Fruit fly (Drosophila melanogaster) whole organism, embryonic: Measurements from ENCODE around the gene Z600.

Experiments
- BtbVII ChIP-seq: fragments of 200-800 bp; sonication (Bioruptor generic); optimal IDR thresholded peaks from 3 replicates; lab custom pipeline; 2017; ENCODE audit warnings: missing biosample characterization, mild to moderate bottlenecking, missing genetic modification characterization
- CG14441 ChIP-seq: fragments of 200-800 bp; sonication (Bioruptor generic); IDR thresholded peaks from 2 replicates; pipeline ENCODE4 v1.3.6; 2022; ENCODE audit warnings: missing biosample characterization, missing genetic modification characterization
- CG17802 ChIP-seq: fragments of 200-800 bp; sonication (Bioruptor generic); optimal IDR thresholded peaks from 2 replicates; lab custom pipeline; 2018; ENCODE audit warnings: missing biosample characterization, mild to moderate bottlenecking, missing genetic modification characterization, moderate library complexity
- CG18599 ChIP-seq: fragments of 200-800 bp; sonication (Bioruptor generic); optimal IDR thresholded peaks from 3 replicates; lab custom pipeline; 2017; ENCODE audit warnings: missing biosample characterization, missing genetic modification characterization, mild to moderate bottlenecking, moderate library complexity, missing genetic modification reagents
- CG2199 ChIP-seq: fragments of 200-800 bp; sonication (Bioruptor generic); IDR thresholded peaks from 3 replicates; pipeline ENCODE4 v1.3.6; 2022; ENCODE audit warnings: missing biosample characterization, missing genetic modification characterization
- CG3163 ChIP-seq: fragments of 200-800 bp; sonication (Bioruptor generic); optimal IDR thresholded peaks from 3 replicates; lab custom pipeline; 2016; ENCODE audit warnings: missing biosample characterization, missing genetic modification characterization
- CG4707 ChIP-seq: fragments of 200-800 bp; sonication (Bioruptor generic); optimal IDR thresholded peaks from 2 replicates; lab custom pipeline; 2018; ENCODE audit warnings: missing biosample characterization, mild to moderate bottlenecking, missing genetic modification characterization, moderate library complexity
- CG6689 ChIP-seq: fragments of 200-800 bp; sonication (Bioruptor generic); IDR thresholded peaks from 2 replicates; pipeline ENCODE4 v1.3.6; 2022; ENCODE audit warnings: missing biosample characterization, missing genetic modification characterization
- CG6791 ChIP-seq: fragments of 200-800 bp; sonication (Bioruptor generic); IDR thresholded peaks from 3 replicates; pipeline ENCODE4 v1.3.6; 2022; ENCODE audit warnings: missing biosample characterization, missing genetic modification characterization; ENCODE audit not compliant: partially characterized antibody
- CG9437 ChIP-seq: fragments of 200-800 bp; sonication (Bioruptor generic); optimal IDR thresholded peaks from 2 replicates; lab custom pipeline; 2018; ENCODE audit warnings: missing biosample characterization, mild to moderate bottlenecking, missing genetic modification characterization
- Chrac-16 ChIP-seq: fragments of 200-800 bp; sonication (Bioruptor generic); optimal IDR thresholded peaks from 3 replicates; lab custom pipeline; 2016; ENCODE audit warnings: missing biosample characterization, missing genetic modification characterization
- Dll ChIP-seq: fragments of 200-800 bp; sonication (Bioruptor generic); IDR thresholded peaks from 4 replicates; pipeline ENCODE4 v1.3.6; 2022; ENCODE audit warnings: missing biosample characterization, missing genetic modification characterization; ENCODE audit not compliant: partially characterized antibody
- Doc3 ChIP-seq: fragments of 200-800 bp; sonication (Bioruptor generic); IDR thresholded peaks from 3 replicates; pipeline ENCODE4 v1.3.6; 2022; ENCODE audit warnings: missing biosample characterization, missing genetic modification characterization; ENCODE audit not compliant: partially characterized antibody
- Dref ChIP-seq: fragments of 200-800 bp; sonication (Bioruptor generic); IDR thresholded peaks from 2 replicates; pipeline ENCODE4 v1.3.6; 2022; ENCODE audit warnings: missing biosample characterization, missing genetic modification characterization
- Fer3 ChIP-seq: fragments of 200-800 bp; sonication (Bioruptor generic); optimal IDR thresholded peaks from 2 replicates; lab custom pipeline; 2018; ENCODE audit warnings: missing biosample characterization, mild to moderate bottlenecking, missing genetic modification characterization, moderate library complexity
- H15 ChIP-seq: fragments of 200-800 bp; sonication (Bioruptor generic); IDR thresholded peaks from 3 replicates; pipeline ENCODE4 v1.3.6; 2022; ENCODE audit warnings: missing biosample characterization, missing genetic modification characterization
- Hr78 ChIP-seq, 2 experiments: fragments of 200-800 bp in 1 of 2; fragments of >200 bp in 1 of 2; sonication (Bioruptor generic) in 1 of 2; optimal IDR thresholded peaks; 2 replicates each; lab custom pipeline; 2017 to 2019; ENCODE audit warnings: missing biosample characterization in 2 of 2, missing genetic modification characterization in 2 of 2, mild to moderate bottlenecking in 1 of 2, moderate library complexity in 1 of 2
- Lhr ChIP-seq: fragments of 200-800 bp; sonication (Bioruptor generic); optimal IDR thresholded peaks from 3 replicates; lab custom pipeline; 2017; ENCODE audit warnings: mild to moderate bottlenecking, missing biosample characterization, missing genetic modification reagents, missing genetic modification characterization
- Mad ChIP-seq: fragments of 200-800 bp; sonication (Bioruptor generic); optimal IDR thresholded peaks from 2 replicates; lab custom pipeline; 2016; ENCODE audit warnings: missing biosample characterization, missing genetic modification characterization
- Opbp ChIP-seq: fragments of 200-800 bp; sonication (Bioruptor generic); IDR thresholded peaks from 3 replicates; pipeline ENCODE4 v1.3.6; 2022; ENCODE audit warnings: missing biosample characterization, missing genetic modification characterization; ENCODE audit not compliant: partially characterized antibody
- Pdp1 ChIP-seq, 2 experiments: fragments of 200-800 bp; sonication (Bioruptor generic); optimal IDR thresholded peaks; 3 replicates each; lab custom pipeline; 2016; ENCODE audit warnings: missing biosample characterization in 2 of 2, missing genetic modification characterization in 2 of 2, mild to moderate bottlenecking in 1 of 2, moderate library complexity in 1 of 2
- Ravus ChIP-seq: fragments of 200-800 bp; sonication (Bioruptor generic); IDR thresholded peaks from 2 replicates; pipeline ENCODE4 v1.3.6; 2022; ENCODE audit warnings: missing biosample characterization, missing genetic modification characterization
- Rx ChIP-seq: fragments of 200-800 bp; sonication (Bioruptor generic); IDR thresholded peaks from 2 replicates; pipeline ENCODE4 v1.3.6; 2022; ENCODE audit warnings: missing biosample characterization, missing genetic modification characterization
- Trl ChIP-seq, 3 experiments: fragments of >200 bp in 2 of 3; fragments of 200-800 bp in 1 of 3; sonication (Bioruptor generic) in 1 of 3; optimal IDR thresholded peaks; 2 replicates in 1 of 3; 3 replicates in 2 of 3; lab custom pipeline; 2016 to 2017; ENCODE audit warnings: missing biosample characterization in 1 of 3, missing genetic modification characterization in 1 of 3
- Xrp1 ChIP-seq: fragments of 200-800 bp; sonication (Bioruptor generic); IDR thresholded peaks from 2 replicates; pipeline ENCODE4 v1.3.6; 2022; ENCODE audit warnings: missing biosample characterization, missing genetic modification characterization
- al ChIP-seq: fragments of 200-800 bp; sonication (Bioruptor generic); IDR thresholded peaks from 2 replicates; pipeline ENCODE4 v1.3.6; 2022; ENCODE audit warnings: missing biosample characterization, missing genetic modification characterization
- bbx ChIP-seq: fragments of 200-800 bp; sonication (Bioruptor generic); IDR thresholded peaks from 2 replicates; pipeline ENCODE4 v1.3.6; 2022; ENCODE audit warnings: missing biosample characterization, missing genetic modification characterization; ENCODE audit not compliant: partially characterized antibody
- bcd ChIP-seq: fragments of 200-800 bp; sonication (Bioruptor generic); optimal IDR thresholded peaks from 2 replicates; lab custom pipeline; 2017; ENCODE audit warnings: missing biosample characterization, mild to moderate bottlenecking, missing genetic modification characterization
- cg ChIP-seq: fragments of 200-800 bp; sonication (Bioruptor generic); optimal IDR thresholded peaks from 3 replicates; lab custom pipeline; 2019; ENCODE audit warnings: missing biosample characterization, mild to moderate bottlenecking, missing genetic modification characterization, moderate library complexity
- chinmo ChIP-seq: fragments of 200-800 bp; sonication (Bioruptor generic); IDR thresholded peaks from 4 replicates; pipeline ENCODE4 v1.3.6; 2022; ENCODE audit warnings: missing biosample characterization, missing genetic modification characterization; ENCODE audit not compliant: partially characterized antibody
- cwo ChIP-seq: fragments of 200-800 bp; sonication (Bioruptor generic); optimal IDR thresholded peaks from 3 replicates; lab custom pipeline; 2017; ENCODE audit warnings: missing biosample characterization, missing genetic modification characterization, mild to moderate bottlenecking, moderate library complexity, missing genetic modification reagents
- en ChIP-seq: fragments of 200-800 bp; sonication (Bioruptor generic); optimal IDR thresholded peaks from 2 replicates; lab custom pipeline; 2016; ENCODE audit warnings: missing biosample characterization, missing genetic modification characterization
- fd96Cb ChIP-seq: fragments of 200-800 bp; sonication (Bioruptor generic); optimal IDR thresholded peaks from 2 replicates; lab custom pipeline; 2018; ENCODE audit warnings: missing biosample characterization, mild to moderate bottlenecking, missing genetic modification characterization, moderate library complexity
- gro ChIP-seq: fragments of 200-800 bp; sonication (Bioruptor generic); optimal IDR thresholded peaks from 2 replicates; lab custom pipeline; 2016; ENCODE audit warnings: missing biosample characterization, missing genetic modification characterization
- her ChIP-seq: fragments of 200-800 bp; sonication (Bioruptor generic); optimal IDR thresholded peaks from 2 replicates; lab custom pipeline; 2016; ENCODE audit warnings: missing biosample characterization, missing genetic modification characterization
- lmd ChIP-seq: fragments of 200-800 bp; sonication (Bioruptor generic); IDR thresholded peaks from 2 replicates; pipeline ENCODE4 v1.3.6; 2022; ENCODE audit warnings: missing biosample characterization, missing genetic modification characterization
- lov ChIP-seq, 2 experiments: fragments of 200-800 bp in 1 of 2; fragments of >200 bp in 1 of 2; sonication (Bioruptor generic) in 1 of 2; IDR thresholded peaks in 1 of 2; optimal IDR thresholded peaks in 1 of 2; 2 replicates in 1 of 2; 3 replicates in 1 of 2; pipeline versions ENCODE4 v1.3.6 to Lab custom; 2017 to 2022; ENCODE audit warnings: missing biosample characterization in 1 of 2, missing genetic modification characterization in 1 of 2
- mirr ChIP-seq: fragments of 200-800 bp; sonication (Bioruptor generic); optimal IDR thresholded peaks from 3 replicates; lab custom pipeline; 2018; ENCODE audit warnings: missing biosample characterization, mild to moderate bottlenecking, missing genetic modification characterization
- pros ChIP-seq: fragments of 200-800 bp; sonication (Bioruptor generic); optimal IDR thresholded peaks from 3 replicates; lab custom pipeline; 2019; ENCODE audit warnings: missing biosample characterization, mild to moderate bottlenecking, missing genetic modification characterization, moderate library complexity
- sens ChIP-seq: fragments of 200-800 bp; sonication (Bioruptor generic); peaks from one replicate; lab custom pipeline; 2016; ENCODE audit warnings: missing biosample characterization, missing genetic modification characterization
- sob ChIP-seq: fragments of 200-800 bp; sonication (Bioruptor generic); IDR thresholded peaks from 2 replicates; pipeline ENCODE4 v1.3.6; 2022; ENCODE audit warnings: missing biosample characterization, missing genetic modification characterization
- tup ChIP-seq: fragments of 200-800 bp; sonication (Bioruptor generic); optimal IDR thresholded peaks from 2 replicates; lab custom pipeline; 2016; ENCODE audit warnings: missing biosample characterization, mild to moderate bottlenecking, missing genetic modification characterization, moderate library complexity
- usp ChIP-seq: fragments of >200 bp; optimal IDR thresholded peaks from 2 replicates; lab custom pipeline; 2017; ENCODE audit warnings: missing biosample characterization, missing genetic modification characterization
- yki ChIP-seq: fragments of >200 bp; optimal IDR thresholded peaks from 3 replicates; lab custom pipeline; 2018

Z600 gene

dm6 chr3L:15506174-15506926, 2.5 kb upstream of the Z600 start (continued):
- TF ChIP-seq lmd (GFP tag; lab: Robert Waterston, UW) (no peak), bcd (GFP tag; lab: Kevin White, UChicago) (no peak), sob (GFP tag; lab: Robert Waterston, UW) (no peak), fd96Cb (tag; lab: Kevin White, UChicago) (no peak), Pdp1 (GFP tag; optimal IDR thresholded peaks at IDR 0.05; lab: Kevin White, UChicago) (peak in 1 of 2 experiments; percentile 58), Rx (GFP tag; lab: Robert Waterston, UW) (no peak), her (GFP tag; lab: Kevin White, UChicago) (no peak), lov (optimal IDR thresholded peaks at IDR 0.05; lab: Kevin White, UChicago) (no peak), lov (GFP tag; IDR thresholded peaks at IDR 0.05; lab: Robert Waterston, UW) (no peak), Lhr (GFP tag; lab: Kevin White, UChicago) (no peak), sens (GFP tag; lab: Kevin White, UChicago) (peak; percentile 66), CG6791 (GFP tag; lab: Robert Waterston, UW) (no peak), BtbVII (peak; percentile 11), Dref (no peak), tup (no peak), Mad (GFP tag; lab: Kevin White, UChicago) (no peak)

- 0 out of 2 replicates have a peak, but pooled peaks have one; percentile 4 for TF ChIP-seq Xrp1 (GFP tag; lab: Robert Waterston, UW)
- no peak for TF ChIP-seq al
- no peak for TF ChIP-seq en (GFP tag; lab: Kevin White, UChicago)
- no peak for TF ChIP-seq Ravus
- TF ChIP-seq usp (GFP tag; lab: Kevin White, UChicago), result no peak
- TF ChIP-seq cwo (GFP tag; lab: Kevin White, UChicago), result peak; percentile 15
- TF ChIP-seq sens (GFP tag; lab: Kevin White, UChicago), result peak; percentile 62
- TF ChIP-seq gro (GFP tag; lab: Kevin White, UChicago), result no peak
- TF ChIP-seq Opbp, result 0 out of 3 replicates have a peak, but pooled peaks have one; percentile 10
- peak; percentile 47 for TF ChIP-seq CG4707 (GFP tag; lab: Kevin White, UChicago)
- TF ChIP-seq Pdp1 (GFP tag; optimal IDR thresholded peaks at IDR 0.05; lab: Kevin White, UChicago), result peak in 1 of 2 experiments; percentile 90
- TF ChIP-seq Chrac-16 (GFP tag; lab: Kevin White, UChicago), result no peak
- TF ChIP-seq pros, result peak; percentile 2
- no peak for TF ChIP-seq CG18599 (GFP tag; lab: Kevin White, UChicago)
- 0 out of 3 replicates have a peak, but pooled peaks have one; percentile 11 for TF ChIP-seq Doc3 (GFP tag; lab: Robert Waterston, UW)
- TF ChIP-seq CG17802 (tag; lab: Kevin White, UChicago), result peak; percentile 90
- peak; percentile 19 for TF ChIP-seq CG9437
- TF ChIP-seq CG2199 (GFP tag; lab: Robert Waterston, UW), result 0 out of 3 replicates have a peak, but pooled peaks have one; percentile 35
- TF ChIP-seq CG3163 (GFP tag; lab: Kevin White, UChicago), result peak; percentile 11
- TF ChIP-seq Trl (optimal IDR thresholded peaks at IDR 0.05; lab: Kevin White, UChicago), result peak; percentile 95 to 97
- TF ChIP-seq Trl (GFP tag; optimal IDR thresholded peaks at IDR 0.05; lab: Kevin White, UChicago), result no peak
- 0 out of 4 replicates have a peak, but pooled peaks have one; percentile 29 for TF ChIP-seq chinmo
- no peak for TF ChIP-seq cg
- peak in 1 of 2 experiments; percentile 81 for TF ChIP-seq Hr78 (GFP tag; optimal IDR thresholded peaks at IDR 0.05; lab: Kevin White, UChicago)
- no peak for TF ChIP-seq H15 (GFP tag; lab: Robert Waterston, UW)
- peak; percentile 66 for TF ChIP-seq yki (lab: Kevin White, UChicago)
- TF ChIP-seq CG14441, result peak; percentile 9; the same call in 1 of the 2 replicates
- 0 out of 4 replicates have a peak, but pooled peaks have one; percentile 46 for TF ChIP-seq Dll (GFP tag; lab: Robert Waterston, UW)
- TF ChIP-seq bbx (GFP tag; lab: Robert Waterston, UW), result peak; percentile 15; the same call in 1 of the 2 replicates
- TF ChIP-seq Fer3 (tag; lab: Kevin White, UChicago), result no peak
- TF ChIP-seq mirr (GFP tag; lab: Kevin White, UChicago), result no peak
- TF ChIP-seq CG6689 (GFP tag; lab: Robert Waterston, UW), result no peak
Observed at dm6 chr3L:15507148-15507896, 1.5 kb upstream of the Z600 start.
